Fruit fly (Drosophila melanogaster): Measurements from ENCODE around the gene inaE.

inaE gene

DNA sequence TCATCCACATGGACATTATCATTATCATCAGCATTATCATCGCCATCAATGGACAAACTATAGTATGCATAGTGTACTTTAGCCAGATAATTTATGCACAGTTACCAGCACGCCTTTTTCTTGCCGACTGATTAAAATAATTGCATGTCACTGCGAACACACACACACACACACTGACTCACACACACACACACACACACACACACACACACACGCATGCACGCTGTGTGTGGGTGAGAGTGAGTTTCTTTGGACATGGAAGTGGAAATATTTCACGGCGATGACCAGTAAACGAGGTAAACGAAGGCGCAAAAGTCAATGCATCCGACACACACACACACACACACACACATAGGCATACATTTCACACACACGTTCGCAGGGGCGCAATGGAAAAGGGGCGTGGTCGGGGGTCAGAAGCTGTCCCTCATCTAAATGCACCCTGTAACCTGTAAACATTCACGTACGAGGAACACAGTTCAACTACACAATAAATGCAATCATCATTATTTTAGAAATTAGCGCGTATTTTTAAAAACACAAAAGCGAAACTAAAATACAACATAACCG lies 60.9 kb downstream of the inaE start (continued):
- peak; percentile 26 for TF ChIP-seq CG31627 (GFP tag; optimal IDR thresholded peaks at IDR 0.05)
- TF ChIP-seq fkh (GFP tag; optimal IDR thresholded peaks at IDR 0.05) = no peak
- TF ChIP-seq dsx (GFP tag; optimal IDR thresholded peaks at IDR 0.05; ENCODE audit: poor library complexity, severe bottlenecking) = no peak
- no peak for TF ChIP-seq spab (GFP tag; optimal IDR thresholded peaks at IDR 0.05)
- TF ChIP-seq Eip75B (GFP tag; optimal IDR thresholded peaks at IDR 0.05) = no peak
- TF ChIP-seq CG15336 (GFP tag; IDR thresholded peaks at IDR 0.05) = 0 out of 2 replicates have a peak, but pooled peaks have one; percentile 7
- no peak for TF ChIP-seq esn (GFP tag; optimal IDR thresholded peaks at IDR 0.05)
- no peak for TF ChIP-seq Hr4 (GFP tag; optimal IDR thresholded peaks at IDR 0.05)
- TF ChIP-seq Sox102F (GFP tag; optimal IDR thresholded peaks at IDR 0.05) = no peak
- no peak for TF ChIP-seq CG9139 (GFP tag; optimal IDR thresholded peaks at IDR 0.05)
- TF ChIP-seq CG10631 (GFP tag; optimal IDR thresholded peaks at IDR 0.05) = no peak
- TF ChIP-seq Ets96B (tag; optimal IDR thresholded peaks at IDR 0.05) = no peak

DNA sequence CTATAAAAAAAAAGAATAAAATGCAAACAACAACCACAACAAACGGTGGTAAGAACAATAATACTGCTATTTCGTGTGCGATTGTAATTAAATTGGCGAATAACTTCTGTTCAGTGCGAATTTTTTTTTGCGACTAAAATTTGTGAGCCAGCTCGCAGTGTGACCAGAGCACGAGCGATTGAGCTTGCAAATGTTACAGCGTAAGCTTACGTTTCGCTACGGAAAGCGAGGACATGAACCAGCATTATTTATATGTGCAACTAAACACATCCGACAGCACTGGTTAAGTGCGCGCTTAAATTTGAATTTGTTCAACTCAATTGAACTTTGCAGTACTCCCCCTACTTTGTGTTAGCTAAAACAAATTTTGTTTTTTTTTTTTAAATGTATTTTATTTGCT lies 62.2 kb downstream of the inaE start, which contains the start of gene AMPdeam:
TSS of gene AMPdeam (minus strand) at position 139 of the 400 bp plus-strand sequence.
- TF ChIP-seq net (GFP tag; optimal IDR thresholded peaks at IDR 0.05) (peak; percentile 5), Eip78C (GFP tag) (peak; percentile 74), Sox14 (GFP tag; optimal IDR thresholded peaks at IDR 0.05) (peak; percentile 64), esn (GFP tag; optimal IDR thresholded peaks at IDR 0.05) (peak; percentile 50), lz (GFP tag; optimal IDR thresholded peaks at IDR 0.05) (peak; percentile 31), Hr4 (GFP tag; optimal IDR thresholded peaks at IDR 0.05) (no peak), Eip75B (GFP tag; optimal IDR thresholded peaks at IDR 0.05) (peak; percentile 23), svp (GFP tag) (peak; percentile 66), CG15336 (GFP tag; IDR thresholded peaks at IDR 0.05) (no peak), Hr38 (GFP tag; optimal IDR thresholded peaks at IDR 0.05) (no peak), Met (GFP tag; optimal IDR thresholded peaks at IDR 0.05) (no peak), cyc (GFP tag; optimal IDR thresholded peaks at IDR 0.05) (peak; percentile 10), topi (GFP tag; optimal IDR thresholded peaks at IDR 0.05) (peak; percentile 52), Smox (GFP tag; optimal IDR thresholded peaks at IDR 0.05) (peak; percentile 2), CG34406 (GFP tag; optimal IDR thresholded peaks at IDR 0.05) (no peak)
